Fruit fly (Drosophila melanogaster): ENCODE data around the gene CG16854.

DNA sequence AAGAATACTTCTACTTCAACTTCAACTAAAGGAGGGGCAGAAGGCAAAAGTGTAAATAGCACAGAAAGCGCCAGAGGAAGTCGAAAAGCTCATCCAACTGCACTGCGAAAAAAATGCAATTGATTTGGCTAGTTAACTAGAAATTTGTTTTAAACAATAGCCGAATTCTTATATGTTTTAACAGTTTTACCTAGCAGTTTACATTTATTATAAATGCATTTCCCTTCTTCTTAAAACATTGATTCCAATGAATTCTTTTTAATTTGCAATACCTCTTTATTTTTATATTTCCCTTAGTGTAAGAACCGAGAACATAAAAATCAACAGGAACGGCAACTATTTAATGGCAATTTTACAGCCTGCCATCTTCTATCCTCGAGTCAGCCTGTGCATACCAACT, 38.2 kb upstream of the CG16854 start:
- TF ChIP-seq psq (optimal IDR thresholded peaks at IDR 0.05) (no peak), usp (GFP tag; optimal IDR thresholded peaks at IDR 0.05) (no peak)

All from whole organism.